Fruit fly (Drosophila melanogaster): ENCODE data around the gene SP555.

The SP555 gene

dm6 chr2L:5025557-5025956, 12.0 kb upstream of the SP555 start:
- TF ChIP-seq insv (optimal IDR thresholded peaks at IDR 0.05), result no peak
- TF ChIP-seq psq (optimal IDR thresholded peaks at IDR 0.05), result no peak
- TF ChIP-seq h (optimal IDR thresholded peaks at IDR 0.05), result no peak
- no peak for TF ChIP-seq Sin3A (optimal IDR thresholded peaks at IDR 0.05)
- no peak for TF ChIP-seq ttk (optimal IDR thresholded peaks at IDR 0.05)
- no peak for TF ChIP-seq Myc (optimal IDR thresholded peaks at IDR 0.05)

dm6 chr2L:5027321-5028069, 10.0 kb upstream of the SP555 start:
- TF ChIP-seq psq (optimal IDR thresholded peaks at IDR 0.05) (no peak), Myc (optimal IDR thresholded peaks at IDR 0.05) (no peak), Sin3A (optimal IDR thresholded peaks at IDR 0.05) (no peak), h (optimal IDR thresholded peaks at IDR 0.05) (no peak), insv (optimal IDR thresholded peaks at IDR 0.05) (no peak), ttk (optimal IDR thresholded peaks at IDR 0.05) (no peak)

dm6 chr2L:5028091-5028490, 9.4 kb upstream of the SP555 start, which contains the start of gene vkg:
Gene vkg, minus strand, starts transcription at chr2L:5028191.
- TF ChIP-seq ttk (optimal IDR thresholded peaks at IDR 0.05) (no peak), insv (optimal IDR thresholded peaks at IDR 0.05) (no peak), psq (optimal IDR thresholded peaks at IDR 0.05) (no peak), h (optimal IDR thresholded peaks at IDR 0.05) (no peak), Sin3A (optimal IDR thresholded peaks at IDR 0.05) (no peak), Myc (optimal IDR thresholded peaks at IDR 0.05) (no peak)

dm6 chr2L:5029049-5029808, 8.3 kb upstream of the SP555 start, which contains the start of gene Col4a1:
Gene Col4a1, plus strand, starts transcription at chr2L:5029609.
- TF ChIP-seq psq (optimal IDR thresholded peaks at IDR 0.05) (no peak), ttk (optimal IDR thresholded peaks at IDR 0.05) (no peak), insv (optimal IDR thresholded peaks at IDR 0.05) (no peak), h (optimal IDR thresholded peaks at IDR 0.05) (no peak), Myc (optimal IDR thresholded peaks at IDR 0.05) (no peak), Sin3A (optimal IDR thresholded peaks at IDR 0.05) (no peak)

- TF ChIP-seq h (optimal IDR thresholded peaks at IDR 0.05) (no peak), psq (optimal IDR thresholded peaks at IDR 0.05) (no peak), Sin3A (optimal IDR thresholded peaks at IDR 0.05) (no peak), Myc (optimal IDR thresholded peaks at IDR 0.05) (no peak), ttk (optimal IDR thresholded peaks at IDR 0.05) (no peak), insv (optimal IDR thresholded peaks at IDR 0.05) (no peak)
These were observed 7.8 kb upstream of the SP555 start for dm6 chr2L:5029809-5030108.

dm6 chr2L:5030535-5030934, 7.0 kb upstream of the SP555 start:
- TF ChIP-seq psq (optimal IDR thresholded peaks at IDR 0.05) (no peak), Myc (optimal IDR thresholded peaks at IDR 0.05) (no peak), h (optimal IDR thresholded peaks at IDR 0.05) (no peak)

dm6 chr2L:5031399-5031798, 6.1 kb upstream of the SP555 start:
- TF ChIP-seq ttk (optimal IDR thresholded peaks at IDR 0.05), result no peak
- TF ChIP-seq insv (optimal IDR thresholded peaks at IDR 0.05), result no peak
- TF ChIP-seq Sin3A (optimal IDR thresholded peaks at IDR 0.05), result no peak
- TF ChIP-seq h (optimal IDR thresholded peaks at IDR 0.05), result no peak
- no peak for TF ChIP-seq Myc (optimal IDR thresholded peaks at IDR 0.05)
- TF ChIP-seq psq (optimal IDR thresholded peaks at IDR 0.05), result no peak

dm6 chr2L:5031886-5032285, 5.6 kb upstream of the SP555 start:
- no peak for TF ChIP-seq Sin3A (optimal IDR thresholded peaks at IDR 0.05)
- no peak for TF ChIP-seq h (optimal IDR thresholded peaks at IDR 0.05)
- TF ChIP-seq ttk (optimal IDR thresholded peaks at IDR 0.05), result no peak
- no peak for TF ChIP-seq Myc (optimal IDR thresholded peaks at IDR 0.05)
- TF ChIP-seq insv (optimal IDR thresholded peaks at IDR 0.05), result no peak
- TF ChIP-seq psq (optimal IDR thresholded peaks at IDR 0.05), result no peak

- no peak for TF ChIP-seq Sin3A (optimal IDR thresholded peaks at IDR 0.05)
- no peak for TF ChIP-seq insv (optimal IDR thresholded peaks at IDR 0.05)
- TF ChIP-seq ttk (optimal IDR thresholded peaks at IDR 0.05), result no peak
- TF ChIP-seq h (optimal IDR thresholded peaks at IDR 0.05), result no peak
- TF ChIP-seq Myc (optimal IDR thresholded peaks at IDR 0.05), result no peak
- TF ChIP-seq psq (optimal IDR thresholded peaks at IDR 0.05), result no peak
These were observed 1.4 kb upstream of the SP555 start for dm6 chr2L:5036120-5036519.

- TF ChIP-seq ttk (optimal IDR thresholded peaks at IDR 0.05), result no peak
- no peak for TF ChIP-seq Myc (optimal IDR thresholded peaks at IDR 0.05)
- TF ChIP-seq h (optimal IDR thresholded peaks at IDR 0.05), result no peak
- no peak for TF ChIP-seq psq (optimal IDR thresholded peaks at IDR 0.05)
- TF ChIP-seq insv (optimal IDR thresholded peaks at IDR 0.05), result no peak
- TF ChIP-seq Sin3A (optimal IDR thresholded peaks at IDR 0.05), result no peak
These were observed 4.6 kb downstream of the SP555 start for dm6 chr2L:5042076-5042475.

dm6 chr2L:5043043-5043442, 5.5 kb downstream of the SP555 start, which contains the start of the genes CG33995, CG44000 and CG44001:
Gene CG33995, plus strand, starts transcription at chr2L:5043270.
Gene CG44000, plus strand, starts transcription at chr2L:5043270.
Gene CG44001, plus strand, starts transcription at chr2L:5043270.
- no peak for TF ChIP-seq psq (optimal IDR thresholded peaks at IDR 0.05)
- no peak for TF ChIP-seq Sin3A (optimal IDR thresholded peaks at IDR 0.05)
- no peak for TF ChIP-seq insv (optimal IDR thresholded peaks at IDR 0.05)
- no peak for TF ChIP-seq h (optimal IDR thresholded peaks at IDR 0.05)
- no peak for TF ChIP-seq Myc (optimal IDR thresholded peaks at IDR 0.05)
- TF ChIP-seq ttk (optimal IDR thresholded peaks at IDR 0.05), result no peak

dm6 chr2L:5043495-5044146, 6.1 kb downstream of the SP555 start:
- TF ChIP-seq Sin3A (optimal IDR thresholded peaks at IDR 0.05) (no peak), h (optimal IDR thresholded peaks at IDR 0.05) (no peak), psq (optimal IDR thresholded peaks at IDR 0.05) (no peak), Myc (optimal IDR thresholded peaks at IDR 0.05) (no peak), ttk (optimal IDR thresholded peaks at IDR 0.05) (no peak), insv (optimal IDR thresholded peaks at IDR 0.05) (no peak)

Data from Kc167 (cell line).